Worm (Caenorhabditis elegans) whole organism, mixed stage, embryonic: ENCODE results near the gene F58F9.8.

Experiments
- M03D4.4 ChIP-seq: sonication (generic microtip); optimal IDR thresholded peaks from 2 replicates; lab custom pipeline; 2017; ENCODE audit warnings: mild to moderate bottlenecking, missing genetic modification characterization, missing compliant biosample characterization
- bed-3 ChIP-seq: fragments of 200-800 bp; sonication (Bioruptor generic); optimal IDR thresholded peaks from 3 replicates; lab custom pipeline; 2018; ENCODE audit warnings: mild to moderate bottlenecking, missing genetic modification characterization, moderate library complexity, missing compliant biosample characterization
- blmp-1 ChIP-seq: fragments of 150-350 bp; optimal IDR thresholded peaks from 2 replicates; lab custom pipeline; 2014; ENCODE audit warnings: missing biosample characterization, missing genetic modification characterization
- ceh-39 ChIP-seq: fragments of 150-350 bp; optimal IDR thresholded peaks from 2 replicates; lab custom pipeline; 2014; ENCODE audit warnings: missing biosample characterization, missing genetic modification characterization
- ceh-43 ChIP-seq: fragments of 200-800 bp; sonication (Bioruptor generic); optimal IDR thresholded peaks from 2 replicates; lab custom pipeline; 2018; ENCODE audit warnings: mild to moderate bottlenecking, missing genetic modification characterization, moderate library complexity, missing compliant biosample characterization
- ceh-83 ChIP-seq: fragments of 200-800 bp; sonication (Bioruptor generic); optimal IDR thresholded peaks from 2 replicates; lab custom pipeline; 2018; ENCODE audit warnings: mild to moderate bottlenecking, missing genetic modification characterization, missing compliant biosample characterization
- ces-1 ChIP-seq: fragments of 150-350 bp; optimal IDR thresholded peaks from 2 replicates; lab custom pipeline; 2014; ENCODE audit warnings: missing biosample characterization, missing genetic modification reagents, missing genetic modification characterization
- cnd-1 ChIP-seq: fragments of 200-800 bp; sonication (Bioruptor generic); optimal IDR thresholded peaks from 2 replicates; lab custom pipeline; 2018; ENCODE audit warnings: mild to moderate bottlenecking, missing genetic modification characterization, missing compliant biosample characterization
- drap-1 ChIP-seq: fragments of 200-800 bp; sonication (Bioruptor generic); optimal IDR thresholded peaks from 3 replicates; lab custom pipeline; 2018; ENCODE audit warnings: mild to moderate bottlenecking, missing genetic modification characterization, missing compliant biosample characterization
- elt-1 ChIP-seq: sonication (generic microtip); optimal IDR thresholded peaks from 2 replicates; lab custom pipeline; 2017; ENCODE audit warnings: missing genetic modification characterization, mild to moderate bottlenecking, missing compliant biosample characterization, antibody characterized with exemption, moderate library complexity, borderline replicate concordance; ENCODE audit not compliant: insufficient read depth
- elt-3 ChIP-seq: fragments of 150-350 bp; optimal IDR thresholded peaks from 2 replicates; lab custom pipeline; 2014; ENCODE audit warnings: missing biosample characterization, missing genetic modification characterization
- flh-1 ChIP-seq: fragments of 200-800 bp; sonication (Bioruptor generic); optimal IDR thresholded peaks from 2 replicates; lab custom pipeline; 2018; ENCODE audit warnings: mild to moderate bottlenecking, missing genetic modification characterization, moderate library complexity, missing compliant biosample characterization
- ham-2 ChIP-seq: fragments of 200-800 bp; sonication (Bioruptor generic); optimal IDR thresholded peaks from 2 replicates; lab custom pipeline; 2018; ENCODE audit warnings: mild to moderate bottlenecking, missing genetic modification characterization, missing compliant biosample characterization
- hlh-1 ChIP-seq: fragments of 150-350 bp; optimal IDR thresholded peaks from 2 replicates; lab custom pipeline; 2014; ENCODE audit warnings: missing biosample characterization, missing genetic modification reagents, missing genetic modification characterization
- lin-13 ChIP-seq: fragments of 150-350 bp; optimal IDR thresholded peaks from 2 replicates; lab custom pipeline; 2014; ENCODE audit warnings: missing biosample characterization, missing genetic modification characterization
- lin-32 ChIP-seq: fragments of 200-800 bp; sonication (Bioruptor generic); optimal IDR thresholded peaks from 2 replicates; lab custom pipeline; 2018; ENCODE audit warnings: mild to moderate bottlenecking, missing genetic modification characterization, missing compliant biosample characterization
- lsy-2 ChIP-seq: fragments of 150-350 bp; optimal IDR thresholded peaks from 2 replicates; lab custom pipeline; 2014; ENCODE audit warnings: missing biosample characterization, missing genetic modification characterization
- mab-5 ChIP-seq: fragments of 150-350 bp; optimal IDR thresholded peaks from 2 replicates; lab custom pipeline; 2014; ENCODE audit warnings: missing biosample characterization, missing genetic modification characterization
- mep-1 ChIP-seq: fragments of 150-350 bp; optimal IDR thresholded peaks from 2 replicates; lab custom pipeline; 2017; ENCODE audit warnings: missing biosample characterization, missing genetic modification reagents, missing genetic modification characterization, inconsistent platforms
- mls-2 ChIP-seq: sonication (generic microtip); optimal IDR thresholded peaks from 2 replicates; lab custom pipeline; 2016; ENCODE audit warnings: mild to moderate bottlenecking, missing genetic modification characterization, moderate library complexity, missing compliant biosample characterization
- nhr-12 ChIP-seq: fragments of 150-350 bp; optimal IDR thresholded peaks from 2 replicates; lab custom pipeline; 2014; ENCODE audit warnings: missing biosample characterization, missing genetic modification characterization
- nhr-2 ChIP-seq: fragments of 150-350 bp; optimal IDR thresholded peaks from 2 replicates; lab custom pipeline; 2014; ENCODE audit warnings: missing biosample characterization, missing genetic modification characterization
- nhr-237 ChIP-seq: fragments of 150-350 bp; optimal IDR thresholded peaks from 2 replicates; lab custom pipeline; 2014; ENCODE audit warnings: missing biosample characterization, missing genetic modification characterization
- nhr-28 ChIP-seq: fragments of 150-350 bp; optimal IDR thresholded peaks from 2 replicates; lab custom pipeline; 2014; ENCODE audit warnings: missing biosample characterization, missing genetic modification characterization
- nhr-76 ChIP-seq: sonication (generic microtip); optimal IDR thresholded peaks from 2 replicates; lab custom pipeline; 2017; ENCODE audit warnings: missing biosample characterization, missing genetic modification characterization
- pha-4 ChIP-seq: fragments of 150-350 bp; optimal IDR thresholded peaks from 2 replicates; lab custom pipeline; 2018; ENCODE audit warnings: missing biosample characterization, missing genetic modification reagents, missing genetic modification characterization
- sem-2 ChIP-seq: fragments of 200-800 bp; sonication (Bioruptor generic); optimal IDR thresholded peaks from 2 replicates; lab custom pipeline; 2018; ENCODE audit warnings: mild to moderate bottlenecking, missing genetic modification characterization, missing compliant biosample characterization
- snpc-4 ChIP-seq: fragments of 150-350 bp; optimal IDR thresholded peaks from 2 replicates; lab custom pipeline; 2014; ENCODE audit warnings: missing biosample characterization, missing genetic modification characterization
- sptf-1 ChIP-seq: sonication (generic microtip); optimal IDR thresholded peaks from 2 replicates; lab custom pipeline; 2017; ENCODE audit warnings: mild to moderate bottlenecking, missing genetic modification characterization, moderate library complexity, missing compliant biosample characterization
- tbx-8 ChIP-seq: fragments of 200-800 bp; sonication (Bioruptor generic); optimal IDR thresholded peaks from 2 replicates; lab custom pipeline; 2018; ENCODE audit warnings: mild to moderate bottlenecking, missing genetic modification characterization, moderate library complexity, missing compliant biosample characterization
- unc-120 ChIP-seq: sonication (generic microtip); optimal IDR thresholded peaks from 2 replicates; lab custom pipeline; 2017; ENCODE audit warnings: missing genetic modification characterization, missing compliant biosample characterization; ENCODE audit not compliant: poor library complexity, severe bottlenecking
- unc-39 ChIP-seq: fragments of 150-350 bp; optimal IDR thresholded peaks from 2 replicates; lab custom pipeline; 2014; ENCODE audit warnings: missing biosample characterization, missing genetic modification characterization
- unc-62 ChIP-seq: fragments of 150-350 bp; optimal IDR thresholded peaks from 2 replicates; lab custom pipeline; 2014; ENCODE audit warnings: missing biosample characterization, missing genetic modification reagents, missing genetic modification characterization
- zip-8 ChIP-seq: fragments of 150-350 bp; optimal IDR thresholded peaks from 2 replicates; lab custom pipeline; 2014; ENCODE audit warnings: missing biosample characterization, missing genetic modification characterization
- ztf-11 ChIP-seq: fragments of 150-350 bp; optimal IDR thresholded peaks from 2 replicates; lab custom pipeline; 2014; ENCODE audit warnings: missing biosample characterization, missing genetic modification characterization

F58F9.8 gene

DNA sequence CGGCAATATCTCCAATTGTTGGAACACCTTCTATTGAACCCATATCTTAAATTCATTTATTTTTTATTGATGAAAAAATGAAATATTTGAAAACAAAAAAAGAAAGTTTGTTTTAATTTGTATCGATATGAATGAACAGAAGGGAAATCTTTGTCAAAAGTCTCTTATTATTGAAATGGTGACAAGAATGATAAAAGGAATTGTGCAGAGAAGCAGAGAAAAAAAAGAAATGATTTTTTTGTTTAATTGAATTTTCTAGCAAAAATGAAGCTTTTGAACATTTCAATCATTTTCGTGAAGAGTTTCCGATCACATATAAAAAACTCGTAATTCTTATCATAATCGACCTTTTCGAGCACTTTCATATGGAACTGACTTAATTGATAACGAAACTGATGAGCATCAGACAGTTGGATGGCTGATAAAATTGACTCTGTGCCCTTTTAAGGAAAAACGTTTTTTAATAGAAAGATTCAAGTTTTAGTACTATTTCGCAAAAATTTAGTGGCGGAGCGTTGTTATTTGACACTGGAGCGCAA, 37.8 kb downstream of the F58F9.8 start, which contains the start of the genes aat-4 and T13A10.1:
aat-4 (minus strand) TSS at position 51 of the 539 bp plus-strand sequence.
T13A10.1 (plus strand) TSS at position 411 of the 539 bp plus-strand sequence.
- no peak for TF ChIP-seq sem-2 (GFP tag; lab: Kevin White, UChicago)
- no peak for TF ChIP-seq hlh-1 (tag; lab: Kevin White, UChicago)
- no peak for TF ChIP-seq nhr-76
- no peak for TF ChIP-seq cnd-1 (tag; lab: Kevin White, UChicago)
- TF ChIP-seq nhr-237 (tag; lab: Kevin White, UChicago), result no peak
- TF ChIP-seq ham-2 (GFP tag; lab: Kevin White, UChicago), result no peak
- no peak for TF ChIP-seq bed-3
- no peak for TF ChIP-seq nhr-28 (tag; lab: Kevin White, UChicago)
- TF ChIP-seq mls-2 (tag; lab: Kevin White, UChicago), result no peak
- no peak for TF ChIP-seq sptf-1 (tag; lab: Kevin White, UChicago)
- TF ChIP-seq unc-120, result no peak
- TF ChIP-seq mab-5 (tag; lab: Kevin White, UChicago), result no peak
- no peak for TF ChIP-seq elt-1 (tag; lab: Kevin White, UChicago)
- TF ChIP-seq lin-13 (tag; lab: Kevin White, UChicago), result no peak
- no peak for TF ChIP-seq M03D4.4 (tag; lab: Kevin White, UChicago)
- TF ChIP-seq ces-1 (GFP tag; lab: Kevin White, UChicago), result no peak
- TF ChIP-seq ceh-39 (tag; lab: Kevin White, UChicago), result no peak
- no peak for TF ChIP-seq lsy-2 (tag; lab: Kevin White, UChicago)
- TF ChIP-seq zip-8, result no peak
- TF ChIP-seq pha-4 (tag; lab: Kevin White, UChicago), result no peak
- TF ChIP-seq, all 35 proteins: peak for 0

DNA sequence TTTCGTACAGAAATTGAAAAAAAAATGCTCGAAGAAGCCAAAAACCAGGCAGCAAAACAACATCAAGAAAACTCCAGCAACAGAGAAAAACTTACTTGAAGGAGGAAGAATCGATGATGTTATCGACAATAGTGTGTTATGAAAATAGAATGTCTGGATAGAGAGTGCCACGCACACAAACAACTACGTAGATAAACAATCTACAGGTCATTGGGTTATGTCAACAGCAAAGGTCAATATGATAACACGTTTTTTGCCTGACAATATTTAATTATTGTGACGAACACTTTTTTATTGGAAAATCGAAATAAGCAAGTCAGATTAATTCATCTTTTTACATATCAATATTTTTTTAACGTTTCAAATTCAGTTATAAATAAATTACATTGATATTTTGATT, 41.4 kb downstream of the F58F9.8 start, which contains the start of gene sams-5:
sams-5 (minus strand) TSS at position 131 of the 400 bp plus-strand sequence.
- TF ChIP-seq zip-8 (no peak), elt-1 (tag; lab: Kevin White, UChicago) (no peak), lin-13 (tag; lab: Kevin White, UChicago) (no peak), M03D4.4 (tag; lab: Kevin White, UChicago) (no peak), flh-1 (GFP tag; lab: Kevin White, UChicago) (no peak), mep-1 (tag; lab: Kevin White, UChicago) (no peak), ceh-83 (GFP tag; lab: Kevin White, UChicago) (no peak), nhr-12 (no peak), nhr-2 (tag; lab: Kevin White, UChicago) (no peak), unc-62 (no peak), snpc-4 (no peak)
- TF ChIP-seq, all 35 proteins: peak for 0

DNA sequence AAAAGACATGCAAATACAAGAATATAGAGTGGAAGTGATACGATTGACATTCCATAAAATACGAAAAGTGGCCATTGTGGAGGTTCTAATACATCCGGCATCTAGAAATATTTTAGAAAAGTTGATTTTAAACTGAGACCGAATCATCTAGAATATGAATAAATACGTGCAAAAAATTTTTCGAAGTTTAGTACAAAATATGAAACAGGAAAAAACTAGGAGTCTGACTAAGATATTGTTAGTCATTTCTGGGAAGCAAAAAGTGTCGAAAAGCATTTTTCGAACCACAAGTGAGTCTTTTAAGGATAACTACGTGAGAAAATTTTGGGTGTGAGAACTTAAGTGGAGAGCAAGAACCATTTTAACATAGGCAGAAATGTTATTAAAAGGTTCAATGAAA, 44.2 kb downstream of the F58F9.8 start, which contains the start of gene srv-32:
srv-32 (minus strand) TSS at position 101 of the 400 bp plus-strand sequence.
- TF ChIP-seq ztf-11 (tag; lab: Kevin White, UChicago), result no peak
- no peak for TF ChIP-seq pha-4 (tag; lab: Kevin White, UChicago)
- no peak for TF ChIP-seq snpc-4
- TF ChIP-seq M03D4.4 (tag; lab: Kevin White, UChicago), result no peak
- no peak for TF ChIP-seq ces-1 (GFP tag; lab: Kevin White, UChicago)
- no peak for TF ChIP-seq tbx-8 (GFP tag; lab: Kevin White, UChicago)
- TF ChIP-seq nhr-237 (tag; lab: Kevin White, UChicago), result no peak
- no peak for TF ChIP-seq drap-1 (GFP tag; lab: Kevin White, UChicago)
- no peak for TF ChIP-seq elt-1 (tag; lab: Kevin White, UChicago)
- no peak for TF ChIP-seq unc-62
- TF ChIP-seq unc-39 (tag; lab: Kevin White, UChicago), result no peak
- TF ChIP-seq flh-1 (GFP tag; lab: Kevin White, UChicago), result no peak

ce11 chrIV:6284277-6284676, 46.3 kb downstream of the F58F9.8 start, which contains the start of gene ops-1:
ops-1 (minus strand) TSS chrIV:6284377.
- TF ChIP-seq nhr-2 (tag; lab: Kevin White, UChicago) (no peak), sem-2 (GFP tag; lab: Kevin White, UChicago) (no peak), blmp-1 (tag; lab: Kevin White, UChicago) (no peak), nhr-237 (tag; lab: Kevin White, UChicago) (no peak), elt-3 (no peak), snpc-4 (no peak), cnd-1 (tag; lab: Kevin White, UChicago) (no peak), hlh-1 (tag; lab: Kevin White, UChicago) (no peak), mls-2 (tag; lab: Kevin White, UChicago) (no peak), ceh-39 (tag; lab: Kevin White, UChicago) (no peak), lin-32 (GFP tag; lab: Kevin White, UChicago) (no peak), nhr-12 (no peak), drap-1 (GFP tag; lab: Kevin White, UChicago) (no peak), ceh-83 (GFP tag; lab: Kevin White, UChicago) (no peak), ceh-43 (GFP tag; lab: Kevin White, UChicago) (no peak), nhr-28 (tag; lab: Kevin White, UChicago) (no peak), lin-13 (tag; lab: Kevin White, UChicago) (no peak), ztf-11 (tag; lab: Kevin White, UChicago) (no peak), elt-1 (tag; lab: Kevin White, UChicago) (no peak)
